Worm (Caenorhabditis elegans) whole organism, L1 larva: ENCODE results near the gene F46H5.5.

Source experiments
- C04F5.9 ChIP-seq: sonication (generic microtip); optimal IDR thresholded peaks from 2 replicates; lab custom pipeline; 2016; ENCODE audit warnings: missing genetic modification characterization, missing compliant biosample characterization
- C16A3.4 ChIP-seq: fragments of 150-350 bp; optimal IDR thresholded peaks from 2 replicates; lab custom pipeline; 2014; ENCODE audit warnings: missing biosample characterization, missing genetic modification characterization
- C34B4.2 ChIP-seq: sonication (generic microtip); optimal IDR thresholded peaks from 2 replicates; lab custom pipeline; 2017; ENCODE audit warnings: mild to moderate bottlenecking, missing genetic modification characterization, missing compliant biosample characterization
- alr-1 ChIP-seq: fragments of 200-800 bp; sonication (Bioruptor generic); optimal IDR thresholded peaks from 2 replicates; lab custom pipeline; 2018; ENCODE audit warnings: borderline replicate concordance, mild to moderate bottlenecking, missing genetic modification characterization, missing compliant biosample characterization
- aly-2 ChIP-seq: fragments of 150-350 bp; optimal IDR thresholded peaks from 2 replicates; lab custom pipeline; 2014; ENCODE audit warnings: missing biosample characterization, missing genetic modification characterization
- ceh-8 ChIP-seq: fragments of 200-800 bp; sonication (Bioruptor generic); optimal IDR thresholded peaks from 2 replicates; lab custom pipeline; 2018; ENCODE audit warnings: mild to moderate bottlenecking, missing genetic modification characterization, moderate library complexity, missing compliant biosample characterization
- ceh-88 ChIP-seq: fragments of 200-800 bp; sonication (Bioruptor generic); IDR thresholded peaks from 2 replicates; pipeline ENCODE4 v1.3.6; 2022; ENCODE audit warnings: missing genetic modification characterization, missing compliant biosample characterization
- dsc-1 ChIP-seq: sonication (generic microtip); optimal IDR thresholded peaks from 2 replicates; lab custom pipeline; 2016; ENCODE audit warnings: mild to moderate bottlenecking, missing genetic modification characterization, missing compliant biosample characterization
- efl-3 ChIP-seq: fragments of 200-800 bp; sonication (Bioruptor generic); optimal IDR thresholded peaks from 2 replicates; lab custom pipeline; 2018; ENCODE audit warnings: mild to moderate bottlenecking, missing genetic modification characterization, missing compliant biosample characterization
- egl-13 ChIP-seq: sonication (generic microtip); optimal IDR thresholded peaks from 2 replicates; lab custom pipeline; 2016; ENCODE audit warnings: missing genotype, missing genetic modification reagents, missing genetic modification characterization, missing compliant biosample characterization
- egl-27 ChIP-seq, 2 experiments: fragments of 150-350 bp in 1 of 2; sonication (generic microtip); optimal IDR thresholded peaks; 3 replicates each; lab custom pipeline; 2017 to 2018; ENCODE audit warnings: missing biosample characterization in 2 of 2, missing genetic modification characterization in 2 of 2, missing genetic modification reagents in 2 of 2
- elt-2 ChIP-seq: sonication (generic microtip); optimal IDR thresholded peaks from 2 replicates; lab custom pipeline; 2016; ENCODE audit warnings: missing genetic modification characterization, mild to moderate bottlenecking, inconsistent platforms, missing compliant biosample characterization, missing genetic modification reagents
- elt-3 ChIP-seq, 6 experiments: fragments of 150-350 bp in 1 of 6; sonication (generic microtip); optimal IDR thresholded peaks; 2 replicates each; lab custom pipeline; 2017 to 2018; ENCODE audit warnings: missing biosample characterization in 6 of 6, missing genetic modification characterization in 6 of 6, inconsistent platforms in 1 of 6
- ets-5 ChIP-seq: fragments of 200-800 bp; sonication (Bioruptor generic); IDR thresholded peaks from 2 replicates; pipeline ENCODE4 v1.3.6; 2022; ENCODE audit warnings: missing genetic modification characterization, missing compliant biosample characterization
- fkh-10 ChIP-seq: sonication (generic microtip); optimal IDR thresholded peaks from 2 replicates; lab custom pipeline; 2017; ENCODE audit warnings: missing biosample characterization, missing genetic modification reagents, missing genetic modification characterization
- fkh-8 ChIP-seq: sonication (generic microtip); optimal IDR thresholded peaks from 2 replicates; lab custom pipeline; 2016; ENCODE audit warnings: mild to moderate bottlenecking, missing genetic modification characterization, missing compliant biosample characterization
- fos-1 ChIP-seq: fragments of 150-350 bp; optimal IDR thresholded peaks from 2 replicates; lab custom pipeline; 2014; ENCODE audit warnings: missing biosample characterization, missing genetic modification characterization
- hlh-17 ChIP-seq: fragments of 200-800 bp; sonication (Bioruptor generic); optimal IDR thresholded peaks from 2 replicates; lab custom pipeline; 2018; ENCODE audit warnings: missing genetic modification characterization, mild to moderate bottlenecking, missing compliant biosample characterization, moderate library complexity, borderline replicate concordance
- hlh-4 ChIP-seq: sonication (generic microtip); optimal IDR thresholded peaks from 2 replicates; lab custom pipeline; 2016; ENCODE audit warnings: mild to moderate bottlenecking, missing genetic modification characterization, missing compliant biosample characterization
- hpl-2 ChIP-seq: fragments of 150-350 bp; optimal IDR thresholded peaks from 2 replicates; lab custom pipeline; 2014; ENCODE audit warnings: missing biosample characterization, missing genetic modification reagents, missing genetic modification characterization
- irx-1 ChIP-seq: sonication (generic microtip); optimal IDR thresholded peaks from 2 replicates; lab custom pipeline; 2016; ENCODE audit warnings: missing genetic modification characterization, missing compliant biosample characterization
- isw-1 ChIP-seq: fragments of 200-800 bp; sonication (Bioruptor generic); IDR thresholded peaks from 2 replicates; pipeline ENCODE4 v1.3.6; 2022; ENCODE audit warnings: missing genetic modification characterization, missing compliant biosample characterization
- lin-13 ChIP-seq: fragments of 150-350 bp; optimal IDR thresholded peaks from 2 replicates; lab custom pipeline; 2014; ENCODE audit warnings: missing biosample characterization, missing genetic modification reagents, missing genetic modification characterization
- lin-35 ChIP-seq, 2 experiments: fragments of 150-350 bp; optimal IDR thresholded peaks; 2 replicates each; lab custom pipeline; 2014; ENCODE audit warnings: missing biosample characterization in 2 of 2, missing genetic modification characterization in 2 of 2, missing genetic modification reagents in 2 of 2
- lin-39 ChIP-seq: fragments of 150-350 bp; optimal IDR thresholded peaks from 2 replicates; lab custom pipeline; 2014; ENCODE audit warnings: missing biosample characterization, missing genetic modification reagents, missing genetic modification characterization
- lsy-2 ChIP-seq, 2 experiments: fragments of 150-350 bp; optimal IDR thresholded peaks; 2 replicates each; lab custom pipeline; 2014; ENCODE audit warnings: missing biosample characterization in 2 of 2, missing genetic modification characterization in 2 of 2
- mdl-1 ChIP-seq, 2 experiments: fragments of 150-350 bp; optimal IDR thresholded peaks; 2 replicates each; lab custom pipeline; 2014 to 2017; ENCODE audit warnings: missing biosample characterization in 2 of 2, missing genetic modification characterization in 2 of 2, inconsistent platforms in 1 of 2
- mef-2 ChIP-seq: fragments of 150-350 bp; optimal IDR thresholded peaks from 2 replicates; lab custom pipeline; 2014; ENCODE audit warnings: missing biosample characterization, missing genetic modification characterization
- mep-1 ChIP-seq: fragments of 150-350 bp; optimal IDR thresholded peaks from 2 replicates; lab custom pipeline; 2014; ENCODE audit warnings: missing biosample characterization, missing genetic modification characterization
- nhr-11 ChIP-seq: fragments of 150-350 bp; optimal IDR thresholded peaks from 2 replicates; lab custom pipeline; 2014; ENCODE audit warnings: missing biosample characterization, missing genetic modification characterization
- nhr-12 ChIP-seq: sonication (generic microtip); optimal IDR thresholded peaks from 2 replicates; lab custom pipeline; 2017; ENCODE audit warnings: missing biosample characterization, missing genetic modification characterization
- nhr-20 ChIP-seq: sonication (generic microtip); optimal IDR thresholded peaks from 2 replicates; lab custom pipeline; 2016; ENCODE audit warnings: mild to moderate bottlenecking, missing genetic modification characterization, missing compliant biosample characterization
- nhr-237 ChIP-seq: fragments of 150-350 bp; optimal IDR thresholded peaks from 2 replicates; lab custom pipeline; 2014; ENCODE audit warnings: missing biosample characterization, missing genetic modification characterization
- nhr-28 ChIP-seq: fragments of 150-350 bp; optimal IDR thresholded peaks from 2 replicates; lab custom pipeline; 2014; ENCODE audit warnings: missing biosample characterization, missing genetic modification characterization
- nhr-47 ChIP-seq: sonication (generic microtip); optimal IDR thresholded peaks from 2 replicates; lab custom pipeline; 2016; ENCODE audit warnings: mild to moderate bottlenecking, missing genetic modification characterization, moderate library complexity, missing compliant biosample characterization
- nhr-71 ChIP-seq: sonication (generic microtip); optimal IDR thresholded peaks from 2 replicates; lab custom pipeline; 2016; ENCODE audit warnings: mild to moderate bottlenecking, missing genetic modification characterization, moderate library complexity, missing compliant biosample characterization
- nhr-76 ChIP-seq: sonication (generic microtip); optimal IDR thresholded peaks from 2 replicates; lab custom pipeline; 2017; ENCODE audit warnings: missing biosample characterization, missing genetic modification characterization
- nhr-84 ChIP-seq: sonication (generic microtip); optimal IDR thresholded peaks from 2 replicates; lab custom pipeline; 2017; ENCODE audit warnings: missing biosample characterization, missing genetic modification characterization
- pqm-1 ChIP-seq: sonication (generic microtip); optimal IDR thresholded peaks from 3 replicates; lab custom pipeline; 2017; ENCODE audit warnings: missing biosample characterization, missing genetic modification characterization
- rnt-1 ChIP-seq: sonication (generic microtip); optimal IDR thresholded peaks from 2 replicates; lab custom pipeline; 2016; ENCODE audit warnings: mild to moderate bottlenecking, missing genetic modification characterization, moderate library complexity, missing compliant biosample characterization
- skn-1 ChIP-seq: fragments of 150-350 bp; optimal IDR thresholded peaks from 2 replicates; lab custom pipeline; 2014; ENCODE audit warnings: missing biosample characterization, missing genetic modification characterization
- snpc-4 ChIP-seq: fragments of 150-350 bp; optimal IDR thresholded peaks from 2 replicates; lab custom pipeline; 2014; ENCODE audit warnings: missing biosample characterization, missing genetic modification characterization
- sox-4 ChIP-seq: sonication (generic microtip); optimal IDR thresholded peaks from 2 replicates; lab custom pipeline; 2016; ENCODE audit warnings: missing genetic modification characterization, missing compliant biosample characterization
- swsn-7 ChIP-seq: sonication (generic microtip); optimal IDR thresholded peaks from 2 replicates; lab custom pipeline; 2016; ENCODE audit warnings: missing genetic modification characterization, missing compliant biosample characterization
- tbx-2 ChIP-seq: sonication (generic microtip); optimal IDR thresholded peaks from 2 replicates; lab custom pipeline; 2016; ENCODE audit warnings: missing genetic modification characterization, missing compliant biosample characterization
- tlp-1 ChIP-seq: fragments of 150-350 bp; optimal IDR thresholded peaks from 2 replicates; lab custom pipeline; 2014; ENCODE audit warnings: missing biosample characterization, missing genetic modification characterization
- unc-30 ChIP-seq: sonication (generic microtip); optimal IDR thresholded peaks from 2 replicates; lab custom pipeline; 2017; ENCODE audit warnings: missing biosample characterization, missing genetic modification characterization
- unc-62 ChIP-seq: fragments of 150-350 bp; optimal IDR thresholded peaks from 2 replicates; lab custom pipeline; 2014; ENCODE audit warnings: missing biosample characterization, missing genetic modification reagents, missing genetic modification characterization
- unc-86 ChIP-seq: sonication (generic microtip); optimal IDR thresholded peaks from 2 replicates; lab custom pipeline; 2016; ENCODE audit warnings: missing genetic modification characterization, missing compliant biosample characterization
- vab-15 ChIP-seq: sonication (generic microtip); optimal IDR thresholded peaks from 2 replicates; lab custom pipeline; 2017; ENCODE audit warnings: missing genotype, mild to moderate bottlenecking, missing genetic modification characterization, missing compliant biosample characterization
- xbp-1 ChIP-seq: sonication (generic microtip); optimal IDR thresholded peaks from 2 replicates; lab custom pipeline; 2016; ENCODE audit warnings: missing genetic modification characterization, missing compliant biosample characterization
- zag-1 ChIP-seq: fragments of 150-350 bp; optimal IDR thresholded peaks from 2 replicates; lab custom pipeline; 2014; ENCODE audit warnings: missing biosample characterization, missing genetic modification characterization
- zip-4 ChIP-seq: fragments of 200-800 bp; sonication (Bioruptor generic); optimal IDR thresholded peaks from 2 replicates; lab custom pipeline; 2018; ENCODE audit warnings: mild to moderate bottlenecking, missing genetic modification characterization, moderate library complexity, missing compliant biosample characterization

Gene F46H5.5

ce11 chrX:7232158-7232822 lies 24.5 kb downstream of the F46H5.5 start:
- TF ChIP-seq dsc-1 (tag; lab: Kevin White, UChicago) = peak; percentile 48
- no peak for TF ChIP-seq unc-62 (GFP tag; lab: Kevin White, UChicago)
- no peak for TF ChIP-seq egl-27 (tag; optimal IDR thresholded peaks at IDR 0.05; lab: Kevin White, UChicago)
- TF ChIP-seq nhr-28 (tag; lab: Kevin White, UChicago) = no peak
- no peak for TF ChIP-seq tlp-1
- TF ChIP-seq egl-13 (tag; lab: Kevin White, UChicago) = no peak
- TF ChIP-seq nhr-71 (tag; lab: Kevin White, UChicago) = peak; percentile 53
- no peak for TF ChIP-seq alr-1 (tag; lab: Kevin White, UChicago)
- no peak for TF ChIP-seq isw-1 (GFP tag; lab: Robert Waterston, UW)
- TF ChIP-seq efl-3 (GFP tag; lab: Kevin White, UChicago) = no peak
- peak; percentile 16 for TF ChIP-seq rnt-1
- no peak for TF ChIP-seq hpl-2 (GFP tag; lab: Kevin White, UChicago)
- TF ChIP-seq pqm-1 = no peak
- TF ChIP-seq sox-4 (tag; lab: Kevin White, UChicago) = no peak
- TF ChIP-seq zag-1 = no peak
- no peak for TF ChIP-seq zip-4 (GFP tag; lab: Kevin White, UChicago)
- no peak for TF ChIP-seq nhr-12 (tag; lab: Kevin White, UChicago)
- no peak for TF ChIP-seq lin-13 (GFP tag; lab: Kevin White, UChicago)
- TF ChIP-seq elt-2 (tag; lab: Kevin White, UChicago) = no peak
- no peak for TF ChIP-seq fkh-10 (GFP tag; lab: Kevin White, UChicago)
- TF ChIP-seq swsn-7 = peak; percentile 37
- TF ChIP-seq nhr-237 (tag; lab: Kevin White, UChicago) = no peak
- no peak for TF ChIP-seq unc-86
- no peak for TF ChIP-seq lin-39 (tag; lab: Kevin White, UChicago)
- TF ChIP-seq C34B4.2 (tag; lab: Kevin White, UChicago) = no peak
- TF ChIP-seq nhr-20 (tag; lab: Kevin White, UChicago) = peak; percentile 32
- no peak for TF ChIP-seq ceh-8
- TF ChIP-seq C16A3.4 (tag; lab: Kevin White, UChicago) = peak; percentile 33
- no peak for TF ChIP-seq unc-30
- TF ChIP-seq irx-1 (tag; lab: Kevin White, UChicago) = no peak
- TF ChIP-seq hlh-17 (GFP tag; lab: Kevin White, UChicago) = no peak
- no peak for TF ChIP-seq fos-1 (tag; lab: Kevin White, UChicago)
- TF ChIP-seq ceh-88 = no peak
- no peak for TF ChIP-seq nhr-84 (tag; lab: Kevin White, UChicago)
- no peak for TF ChIP-seq aly-2 (tag; lab: Kevin White, UChicago)
- TF ChIP-seq hlh-4 (tag; lab: Kevin White, UChicago) = no peak
- TF ChIP-seq snpc-4 (tag; lab: Kevin White, UChicago) = no peak
- TF ChIP-seq fkh-8 = no peak
- TF ChIP-seq C04F5.9 = no peak
- peak; percentile 18 for TF ChIP-seq xbp-1 (tag; lab: Kevin White, UChicago)
- TF ChIP-seq vab-15 (tag; lab: Kevin White, UChicago) = no peak
- TF ChIP-seq nhr-76 (tag; lab: Kevin White, UChicago) = no peak
- peak; percentile 7 for TF ChIP-seq nhr-47
- no peak for TF ChIP-seq mef-2
- TF ChIP-seq mep-1 (tag; lab: Kevin White, UChicago) = peak; percentile 43
- TF ChIP-seq elt-3 (tag; optimal IDR thresholded peaks at IDR 0.05; lab: Kevin White, UChicago) = no peak
- TF ChIP-seq nhr-11 = no peak
- no peak for TF ChIP-seq ets-5 (GFP tag; lab: Robert Waterston, UW)
- TF ChIP-seq skn-1 (tag; lab: Kevin White, UChicago) = no peak
- TF ChIP-seq lsy-2 (tag; optimal IDR thresholded peaks at IDR 0.05; lab: Kevin White, UChicago) = peak in 1 of 2 experiments; percentile 26
- peak in 1 of 2 experiments; percentile 3 for TF ChIP-seq lin-35 (GFP tag; optimal IDR thresholded peaks at IDR 0.05; lab: Kevin White, UChicago)
- TF ChIP-seq tbx-2 = no peak
- peak in 1 of 2 experiments; percentile 16 for TF ChIP-seq mdl-1 (tag; optimal IDR thresholded peaks at IDR 0.05; lab: Kevin White, UChicago)
